Worm (Caenorhabditis elegans) whole organism, L2 larva: ENCODE data around the gene T21C9.6.

Source experiments
- alr-1 ChIP-seq: fragments of 150-350 bp; optimal IDR thresholded peaks from 2 replicates; lab custom pipeline; 2014; ENCODE audit warnings: missing biosample characterization, missing genetic modification characterization
- elt-1 ChIP-seq: fragments of 150-350 bp; optimal IDR thresholded peaks from 2 replicates; lab custom pipeline; 2014; ENCODE audit warnings: missing biosample characterization, missing genetic modification characterization
- elt-3 ChIP-seq: sonication (generic microtip); optimal IDR thresholded peaks from 2 replicates; lab custom pipeline; 2017; ENCODE audit warnings: missing biosample characterization, missing genetic modification characterization
- fos-1 ChIP-seq: fragments of 150-350 bp; optimal IDR thresholded peaks from 2 replicates; lab custom pipeline; 2014; ENCODE audit warnings: missing biosample characterization, missing genetic modification characterization
- lin-11 ChIP-seq: fragments of 150-350 bp; sonication (generic microtip); optimal IDR thresholded peaks from 2 replicates; lab custom pipeline; 2014; ENCODE audit warnings: missing biosample characterization, missing genetic modification characterization, inconsistent platforms, mixed read lengths
- nhr-237 ChIP-seq: fragments of 150-350 bp; optimal IDR thresholded peaks from 2 replicates; lab custom pipeline; 2014; ENCODE audit warnings: missing biosample characterization, missing genetic modification characterization
- snpc-4 ChIP-seq: fragments of 150-350 bp; optimal IDR thresholded peaks from 2 replicates; lab custom pipeline; 2014; ENCODE audit warnings: missing biosample characterization, missing genetic modification characterization
- unc-39 ChIP-seq: fragments of 150-350 bp; optimal IDR thresholded peaks from 2 replicates; lab custom pipeline; 2014; ENCODE audit warnings: missing biosample characterization, missing genetic modification characterization
- unc-62 ChIP-seq: fragments of 150-350 bp; optimal IDR thresholded peaks from 2 replicates; lab custom pipeline; 2014; ENCODE audit warnings: missing biosample characterization, missing genetic modification reagents, missing genetic modification characterization

DNA sequence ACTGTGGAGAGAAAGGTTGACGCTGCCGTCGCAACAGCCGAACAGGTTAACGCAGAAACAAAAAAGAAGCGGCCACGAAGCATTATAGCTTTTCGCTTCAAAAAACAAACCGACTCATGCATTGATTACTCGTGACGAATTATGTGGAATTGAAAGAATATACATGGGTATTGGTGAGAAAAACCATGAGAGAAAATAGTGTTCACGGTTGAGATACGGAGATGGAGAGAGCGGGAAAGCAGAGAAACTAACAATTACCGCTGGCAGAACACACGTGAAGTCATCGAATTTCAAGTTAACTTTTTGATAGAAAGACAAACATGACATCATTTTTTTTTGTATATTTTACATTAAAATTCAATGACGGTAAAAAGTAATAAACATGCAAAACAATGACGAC, 46.4 kb upstream of the T21C9.6 start:
- TF ChIP-seq snpc-4 (no peak), elt-1 (tag; lab: Kevin White, UChicago) (no peak), unc-62 (GFP tag; lab: Kevin White, UChicago) (no peak), fos-1 (tag; lab: Kevin White, UChicago) (peak; percentile 53), nhr-237 (no peak), alr-1 (no peak), elt-3 (no peak), lin-11 (tag; lab: Kevin White, UChicago) (no peak), unc-39 (no peak)
